Worm (Caenorhabditis elegans) whole organism, L3 larva: ENCODE results near the gene F40G12.9.

ENCODE experiments used
- ceh-9 ChIP-seq: sonication (generic microtip); optimal IDR thresholded peaks from 2 replicates; lab custom pipeline; 2018; ENCODE audit warnings: missing biosample characterization, missing genetic modification characterization
- egl-27 ChIP-seq: sonication (generic microtip); optimal IDR thresholded peaks from 4 replicates; lab custom pipeline; 2017; ENCODE audit warnings: missing biosample characterization, missing genetic modification reagents, missing genetic modification characterization
- mml-1 ChIP-seq: fragments of 150-350 bp; sonication (generic microtip); optimal IDR thresholded peaks from 3 replicates; lab custom pipeline; 2014; ENCODE audit warnings: missing biosample characterization, missing genetic modification characterization
- nhr-76 ChIP-seq: fragments of 150-350 bp; sonication (generic microtip); optimal IDR thresholded peaks from 5 replicates; lab custom pipeline; 2014; ENCODE audit warnings: missing biosample characterization, missing genetic modification characterization
- nhr-77 ChIP-seq: fragments of 150-350 bp; optimal IDR thresholded peaks from 2 replicates; lab custom pipeline; 2014; ENCODE audit warnings: missing biosample characterization, missing genetic modification characterization
- skn-1 ChIP-seq: fragments of 150-350 bp; optimal IDR thresholded peaks from 2 replicates; lab custom pipeline; 2014; ENCODE audit warnings: missing biosample characterization, missing genetic modification characterization
- snpc-4 ChIP-seq: fragments of 150-350 bp; optimal IDR thresholded peaks from 2 replicates; lab custom pipeline; 2014; ENCODE audit warnings: missing biosample characterization, missing genetic modification characterization
- ztf-11 ChIP-seq: fragments of 150-350 bp; optimal IDR thresholded peaks from 2 replicates; lab custom pipeline; 2014; ENCODE audit warnings: missing biosample characterization, missing genetic modification characterization

- TF ChIP-seq egl-27 (no peak), snpc-4 (no peak), skn-1 (tag; lab: Kevin White, UChicago) (no peak), nhr-77 (tag; lab: Kevin White, UChicago) (no peak), mml-1 (no peak), ceh-9 (tag; lab: Kevin White, UChicago) (no peak), nhr-76 (tag; lab: Kevin White, UChicago) (no peak), ztf-11 (tag; lab: Kevin White, UChicago) (no peak)
Observed at ce11 chrV:14243904-14244303, 38.6 kb upstream of the F40G12.9 start, which contains the start of gene sre-7.
